Fruit fly (Drosophila melanogaster) whole organism, embryonic: ENCODE results near the gene CG7656.
A peak's percentile ranks its signal among the peaks of the same experiment; 100 is the strongest.

ENCODE experiments used
- Asciz ChIP-seq: fragments of 200-800 bp; sonication (Bioruptor generic); optimal IDR thresholded peaks from 2 replicates; lab custom pipeline; 2017; ENCODE audit warnings: missing biosample characterization, mild to moderate bottlenecking, missing genetic modification characterization, missing genetic modification reagents
- CG11504 ChIP-seq: fragments of 200-800 bp; sonication (Bioruptor generic); optimal IDR thresholded peaks from 3 replicates; lab custom pipeline; 2019; ENCODE audit warnings: missing biosample characterization, mild to moderate bottlenecking, missing genetic modification characterization, moderate library complexity
- CG14860 ChIP-seq: fragments of 200-800 bp; sonication (Bioruptor generic); IDR thresholded peaks from 3 replicates; pipeline ENCODE4 v1.3.6; 2022; ENCODE audit warnings: missing biosample characterization, missing genetic modification characterization; ENCODE audit not compliant: partially characterized antibody
- CG14965 ChIP-seq: fragments of 200-800 bp; sonication (Bioruptor generic); optimal IDR thresholded peaks from 2 replicates; lab custom pipeline; 2016; ENCODE audit warnings: missing biosample characterization, missing genetic modification characterization, borderline replicate concordance
- CG1529 ChIP-seq: fragments of 200-800 bp; sonication (Bioruptor generic); optimal IDR thresholded peaks from 3 replicates; lab custom pipeline; 2018; ENCODE audit warnings: missing biosample characterization, missing genetic modification characterization
- CG1602 ChIP-seq: fragments of 200-800 bp; sonication (Bioruptor generic); optimal IDR thresholded peaks from 3 replicates; lab custom pipeline; 2016; ENCODE audit warnings: missing biosample characterization, missing genetic modification characterization
- CG1603 ChIP-seq: fragments of 200-800 bp; sonication (Bioruptor generic); optimal IDR thresholded peaks from 2 replicates; lab custom pipeline; 2019; ENCODE audit warnings: missing biosample characterization, mild to moderate bottlenecking, missing genetic modification characterization, moderate library complexity
- CG18262 ChIP-seq: fragments of 200-800 bp; optimal IDR thresholded peaks from 3 replicates; lab custom pipeline; 2019; ENCODE audit warnings: missing biosample characterization, mild to moderate bottlenecking, missing genetic modification characterization, moderate library complexity
- CG2202 ChIP-seq: fragments of 200-800 bp; sonication (Bioruptor generic); optimal IDR thresholded peaks from 2 replicates; lab custom pipeline; 2018; ENCODE audit warnings: missing biosample characterization, mild to moderate bottlenecking, missing genetic modification characterization
- CG31365 ChIP-seq: fragments of 200-800 bp; sonication (Bioruptor generic); optimal IDR thresholded peaks from 2 replicates; lab custom pipeline; 2018; ENCODE audit warnings: missing biosample characterization, mild to moderate bottlenecking, missing genetic modification characterization
- CG33213 ChIP-seq: fragments of 200-800 bp; sonication (Bioruptor generic); optimal IDR thresholded peaks from 3 replicates; lab custom pipeline; 2016; ENCODE audit warnings: missing biosample characterization, missing genetic modification characterization
- CG3407 ChIP-seq: fragments of 200-800 bp; sonication (Bioruptor generic); optimal IDR thresholded peaks from 2 replicates; lab custom pipeline; 2018; ENCODE audit warnings: missing biosample characterization, mild to moderate bottlenecking, missing genetic modification characterization
- CG34422 ChIP-seq: fragments of 200-800 bp; sonication (Bioruptor generic); IDR thresholded peaks from 3 replicates; pipeline ENCODE4 v1.3.6; 2022; ENCODE audit warnings: missing biosample characterization, missing genetic modification characterization
- CG4404 ChIP-seq: fragments of 200-800 bp; sonication (Bioruptor generic); IDR thresholded peaks from 2 replicates; pipeline ENCODE4 v1.3.6; 2022; ENCODE audit warnings: missing biosample characterization, missing genetic modification characterization
- CG4424 ChIP-seq: fragments of 200-800 bp; sonication (Bioruptor generic); optimal IDR thresholded peaks from 3 replicates; lab custom pipeline; 2016; ENCODE audit warnings: missing biosample characterization, missing genetic modification characterization
- CG6654 ChIP-seq: fragments of 200-800 bp; sonication (Bioruptor generic); optimal IDR thresholded peaks from 2 replicates; lab custom pipeline; 2017; ENCODE audit warnings: missing biosample characterization, mild to moderate bottlenecking, missing genetic modification characterization
- CG6765 ChIP-seq: fragments of 200-800 bp; sonication (Bioruptor generic); optimal IDR thresholded peaks from 3 replicates; lab custom pipeline; 2017; ENCODE audit warnings: missing biosample characterization, mild to moderate bottlenecking, missing genetic modification characterization
- CG9215 ChIP-seq: fragments of 200-800 bp; sonication (Bioruptor generic); IDR thresholded peaks from 2 replicates; pipeline ENCODE4 v1.3.6; 2022; ENCODE audit warnings: missing biosample characterization, missing genetic modification characterization
- Camta ChIP-seq: fragments of 200-800 bp; sonication (Bioruptor generic); optimal IDR thresholded peaks from 2 replicates; lab custom pipeline; 2016; ENCODE audit warnings: missing biosample characterization, missing genetic modification characterization
- Dbx ChIP-seq: fragments of 200-800 bp; sonication (Bioruptor generic); IDR thresholded peaks from 3 replicates; pipeline ENCODE4 v1.3.6; 2022; ENCODE audit warnings: missing biosample characterization, missing genetic modification characterization
- Ets97D ChIP-seq: fragments of 200-800 bp; sonication (Bioruptor generic); optimal IDR thresholded peaks from 3 replicates; lab custom pipeline; 2016; ENCODE audit warnings: missing biosample characterization, missing genetic modification characterization
- HHEX ChIP-seq: fragments of 200-800 bp; sonication (Bioruptor generic); optimal IDR thresholded peaks from 3 replicates; lab custom pipeline; 2017; ENCODE audit warnings: missing biosample characterization, mild to moderate bottlenecking, missing genetic modification characterization, missing genetic modification reagents
- HLH4C ChIP-seq: fragments of 200-800 bp; sonication (Bioruptor generic); IDR thresholded peaks from 3 replicates; pipeline ENCODE4 v1.3.6; 2022; ENCODE audit warnings: missing biosample characterization, missing genetic modification characterization; ENCODE audit not compliant: partially characterized antibody
- Hr39 ChIP-seq: fragments of >200 bp; optimal IDR thresholded peaks from 2 replicates; lab custom pipeline; 2017
- NFAT ChIP-seq: fragments of 200-800 bp; sonication (Bioruptor generic); IDR thresholded peaks from 2 replicates; pipeline ENCODE4 v1.3.6; 2022; ENCODE audit warnings: missing biosample characterization, missing genetic modification characterization
- Six4 ChIP-seq: fragments of 200-800 bp; sonication (Bioruptor generic); optimal IDR thresholded peaks from 2 replicates; lab custom pipeline; 2016; ENCODE audit warnings: missing biosample characterization, missing genetic modification characterization
- Sry-β ChIP-seq: fragments of 200-800 bp; sonication (Bioruptor generic); optimal IDR thresholded peaks from 2 replicates; lab custom pipeline; 2018; ENCODE audit warnings: missing biosample characterization, mild to moderate bottlenecking, missing genetic modification characterization, moderate library complexity
- Tbp ChIP-seq: fragments of >200 bp; optimal IDR thresholded peaks from 2 replicates; lab custom pipeline; 2018; ENCODE audit warnings: missing biosample characterization, missing genetic modification characterization
- Xrp1 ChIP-seq: fragments of 200-800 bp; sonication (Bioruptor generic); IDR thresholded peaks from 2 replicates; pipeline ENCODE4 v1.3.6; 2022; ENCODE audit warnings: missing biosample characterization, missing genetic modification characterization
- ase ChIP-seq: fragments of 200-800 bp; sonication (Bioruptor generic); IDR thresholded peaks from 3 replicates; pipeline ENCODE4 v1.3.6; 2022; ENCODE audit warnings: missing biosample characterization, missing genetic modification characterization
- dan ChIP-seq: fragments of 200-800 bp; sonication (Bioruptor generic); IDR thresholded peaks from 2 replicates; pipeline ENCODE4 v1.3.6; 2022; ENCODE audit warnings: missing biosample characterization, missing genetic modification characterization
- danr ChIP-seq: fragments of 200-800 bp; sonication (Bioruptor generic); IDR thresholded peaks from 2 replicates; pipeline ENCODE4 v1.3.6; 2022; ENCODE audit warnings: missing biosample characterization, missing genetic modification characterization
- dmrt99B ChIP-seq: fragments of 200-800 bp; sonication (Bioruptor generic); optimal IDR thresholded peaks from 2 replicates; lab custom pipeline; 2018; ENCODE audit warnings: missing biosample characterization, mild to moderate bottlenecking, missing genetic modification characterization, moderate library complexity
- fd102C ChIP-seq: fragments of 200-800 bp; sonication (Bioruptor generic); optimal IDR thresholded peaks from 2 replicates; lab custom pipeline; 2018; ENCODE audit warnings: missing biosample characterization, mild to moderate bottlenecking, missing genetic modification characterization, moderate library complexity
- fru ChIP-seq: fragments of >200 bp; optimal IDR thresholded peaks from 2 replicates; lab custom pipeline; 2017
- gro ChIP-seq: fragments of 200-800 bp; sonication (Bioruptor generic); optimal IDR thresholded peaks from 2 replicates; lab custom pipeline; 2016; ENCODE audit warnings: missing biosample characterization, missing genetic modification characterization
- insv ChIP-seq, 2 experiments: fragments of 200-800 bp; sonication (Bioruptor generic); optimal IDR thresholded peaks; 3 replicates each; lab custom pipeline; 2016 to 2018; ENCODE audit warnings: missing biosample characterization in 2 of 2, missing genetic modification characterization in 2 of 2
- kay ChIP-seq: fragments of 200-800 bp; sonication (Bioruptor generic); optimal IDR thresholded peaks from 2 replicates; lab custom pipeline; 2016; ENCODE audit warnings: missing biosample characterization, missing genetic modification characterization
- kni ChIP-seq: fragments of 200-800 bp; sonication (Bioruptor generic); optimal IDR thresholded peaks from 3 replicates; lab custom pipeline; 2017; ENCODE audit warnings: mild to moderate bottlenecking, missing biosample characterization, missing genetic modification reagents, missing genetic modification characterization
- nerfin-1 ChIP-seq: fragments of 200-800 bp; sonication (Bioruptor generic); optimal IDR thresholded peaks from 3 replicates; lab custom pipeline; 2019; ENCODE audit warnings: missing biosample characterization, mild to moderate bottlenecking, missing genetic modification characterization, moderate library complexity
- org-1 ChIP-seq: fragments of 200-800 bp; sonication (Bioruptor generic); optimal IDR thresholded peaks from 2 replicates; lab custom pipeline; 2017; ENCODE audit warnings: missing biosample characterization, missing genetic modification characterization
- p53 ChIP-seq: fragments of 200-800 bp; sonication (Bioruptor generic); optimal IDR thresholded peaks from 2 replicates; lab custom pipeline; 2016; ENCODE audit warnings: missing biosample characterization, missing genetic modification characterization
- pb ChIP-seq: fragments of 200-800 bp; sonication (Bioruptor generic); optimal IDR thresholded peaks from 3 replicates; lab custom pipeline; 2016; ENCODE audit warnings: missing biosample characterization, missing genetic modification characterization
- pnt ChIP-seq: fragments of 200-800 bp; sonication (Bioruptor generic); optimal IDR thresholded peaks from 3 replicates; lab custom pipeline; 2016; ENCODE audit warnings: missing biosample characterization, missing genetic modification characterization
- sc ChIP-seq, 3 experiments: fragments of >200 bp in 2 of 3; fragments of 200-800 bp in 1 of 3; sonication (Bioruptor generic) in 1 of 3; optimal IDR thresholded peaks; 2 replicates in 2 of 3; 3 replicates in 1 of 3; lab custom pipeline; 2017; ENCODE audit warnings: mild to moderate bottlenecking in 1 of 3, missing biosample characterization in 1 of 3, missing genetic modification characterization in 1 of 3, missing genetic modification reagents in 1 of 3
- sima ChIP-seq: fragments of 200-800 bp; sonication (Bioruptor generic); optimal IDR thresholded peaks from 2 replicates; lab custom pipeline; 2016; ENCODE audit warnings: missing biosample characterization, missing genetic modification characterization
- sob ChIP-seq: fragments of 200-800 bp; sonication (Bioruptor generic); IDR thresholded peaks from 2 replicates; pipeline ENCODE4 v1.3.6; 2022; ENCODE audit warnings: missing biosample characterization, missing genetic modification characterization
- trem ChIP-seq: fragments of 200-800 bp; optimal IDR thresholded peaks from 3 replicates; lab custom pipeline; 2019; ENCODE audit warnings: missing biosample characterization, mild to moderate bottlenecking, missing genetic modification characterization, moderate library complexity
- wor ChIP-seq: fragments of 200-800 bp; sonication (Bioruptor generic); IDR thresholded peaks from 2 replicates; pipeline ENCODE4 v1.3.6; 2022; ENCODE audit warnings: missing biosample characterization, missing genetic modification characterization
- zen ChIP-seq: fragments of 200-800 bp; sonication (Bioruptor generic); optimal IDR thresholded peaks from 3 replicates; lab custom pipeline; 2018; ENCODE audit warnings: missing biosample characterization, mild to moderate bottlenecking, missing genetic modification characterization, moderate library complexity

Gene CG7656

DNA sequence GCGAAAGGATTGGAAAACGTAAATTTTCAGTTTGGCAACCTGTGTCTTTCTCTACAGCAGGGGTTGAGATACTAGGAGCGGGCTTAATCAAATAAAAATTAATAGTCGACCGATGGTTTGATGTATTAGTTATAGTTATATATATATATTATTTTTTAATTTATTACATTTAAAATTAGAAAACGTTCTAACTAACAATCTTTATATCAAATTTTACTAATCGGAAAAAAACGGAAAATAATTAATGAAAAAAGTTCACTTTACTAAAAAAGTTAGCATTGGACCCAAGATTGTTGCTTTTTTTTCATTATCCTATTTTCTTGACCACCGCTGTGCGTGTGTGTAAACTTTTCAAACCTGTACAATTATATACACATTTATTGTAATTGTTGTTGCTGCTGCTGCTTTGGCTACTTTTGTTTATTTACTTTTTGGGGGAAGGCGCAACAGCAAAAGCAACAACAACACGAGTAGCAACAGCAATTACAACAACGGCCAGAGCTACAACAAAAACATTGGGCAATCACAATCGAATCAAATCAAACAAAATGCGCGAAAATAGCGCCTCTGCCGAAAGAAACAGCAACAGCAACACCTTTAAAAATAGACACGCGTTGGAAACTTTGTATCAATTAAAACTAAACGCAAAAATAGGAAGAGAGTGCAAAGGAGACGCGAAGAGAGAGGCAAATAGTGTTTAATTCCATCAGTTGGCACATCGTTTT, 4.7 kb upstream of the CG7656 start (continued):
- TF ChIP-seq wor (GFP tag; lab: Robert Waterston, UW) (peak; percentile 38; the same call in 1 of the 2 replicates), Ets97D (GFP tag; lab: Kevin White, UChicago) (no peak), insv (GFP tag; optimal IDR thresholded peaks at IDR 0.05; lab: Kevin White, UChicago) (no peak), Dbx (GFP tag; lab: Robert Waterston, UW) (0 out of 3 replicates have a peak, but pooled peaks have one; percentile 18), CG1529 (GFP tag; lab: Kevin White, UChicago) (no peak), sima (GFP tag; lab: Kevin White, UChicago) (no peak), pb (no peak), CG4424 (peak; percentile 20), sc (optimal IDR thresholded peaks at IDR 0.05; lab: Kevin White, UChicago) (no peak), sc (GFP tag; optimal IDR thresholded peaks at IDR 0.05; lab: Kevin White, UChicago) (no peak), Tbp (GFP tag; lab: Kevin White, UChicago) (no peak), CG2202 (tag; lab: Kevin White, UChicago) (no peak), fru (lab: Kevin White, UChicago) (no peak), Xrp1 (GFP tag; lab: Robert Waterston, UW) (peak; percentile 51; the same call in 1 of the 2 replicates), nerfin-1 (tag; lab: Kevin White, UChicago) (peak; percentile 24), Sry-β (GFP tag; lab: Kevin White, UChicago) (no peak), CG1602 (no peak), Hr39 (lab: Kevin White, UChicago) (no peak), danr (no peak), kni (no peak), pnt (GFP tag; lab: Kevin White, UChicago) (no peak), zen (tag; lab: Kevin White, UChicago) (no peak), Asciz (GFP tag; lab: Kevin White, UChicago) (peak; percentile 56), sob (GFP tag; lab: Robert Waterston, UW) (no peak), Camta (GFP tag; lab: Kevin White, UChicago) (no peak), fd102C (GFP tag; lab: Kevin White, UChicago) (no peak), CG6765 (GFP tag; lab: Kevin White, UChicago) (peak; percentile 39), NFAT (GFP tag; lab: Robert Waterston, UW) (no peak), CG31365 (tag; lab: Kevin White, UChicago) (no peak), CG14965 (no peak), CG4404 (GFP tag; lab: Robert Waterston, UW) (no peak), CG33213 (GFP tag; lab: Kevin White, UChicago) (no peak), CG34422 (GFP tag; lab: Robert Waterston, UW) (no peak), org-1 (peak; percentile 15), ase (GFP tag; lab: Robert Waterston, UW) (no peak), CG6654 (peak; percentile 3), kay (GFP tag; lab: Kevin White, UChicago) (no peak)

DNA sequence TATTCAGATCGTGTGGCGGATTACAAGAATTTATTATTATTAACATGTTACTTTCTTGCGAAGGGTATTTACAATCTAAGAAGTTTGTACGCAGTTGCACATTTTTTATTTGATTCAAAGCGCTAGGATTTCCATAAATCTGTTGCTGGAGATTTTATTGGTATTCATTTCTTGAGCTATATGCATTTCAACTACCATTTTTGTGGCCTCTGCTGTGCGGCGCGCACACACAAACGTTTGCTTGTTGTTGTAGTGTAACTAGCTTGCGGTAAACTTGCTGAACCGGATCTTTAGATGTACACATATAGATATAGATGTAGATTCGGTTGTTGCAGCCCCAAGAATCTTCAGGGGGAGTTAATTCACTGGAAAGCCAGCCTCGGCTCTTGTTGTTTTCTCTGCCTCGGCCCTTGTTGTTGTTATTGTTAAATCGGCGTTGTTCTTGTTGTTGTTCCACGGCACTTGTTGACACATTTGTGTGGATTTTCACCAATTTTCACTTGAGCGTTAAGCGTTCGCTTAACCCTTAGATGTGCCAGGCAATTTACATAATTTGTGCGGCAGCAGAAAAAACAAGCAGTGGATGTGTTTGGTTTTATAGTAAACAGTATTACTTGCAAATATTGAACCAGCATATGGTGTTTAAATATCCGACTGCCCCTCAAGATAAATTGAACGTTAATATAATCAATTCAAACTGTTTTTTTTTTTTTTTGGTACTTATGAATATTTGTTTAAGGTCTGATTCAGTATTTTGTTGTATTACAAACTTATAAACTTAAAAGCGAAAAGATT, 3.0 kb upstream of the CG7656 start:
- peak; percentile 38 for TF ChIP-seq dmrt99B (tag; lab: Kevin White, UChicago)
- TF ChIP-seq CG9215 (GFP tag; lab: Robert Waterston, UW): no peak
- TF ChIP-seq HLH4C (GFP tag; lab: Robert Waterston, UW): no peak
- TF ChIP-seq dan: no peak
- no peak for TF ChIP-seq p53 (GFP tag; lab: Kevin White, UChicago)
- no peak for TF ChIP-seq Six4 (GFP tag; lab: Kevin White, UChicago)
- peak; percentile 26 for TF ChIP-seq CG1603
- TF ChIP-seq CG3407 (GFP tag; lab: Kevin White, UChicago): no peak
- no peak for TF ChIP-seq CG18262 (tag; lab: Kevin White, UChicago)
- TF ChIP-seq CG11504 (tag; lab: Kevin White, UChicago): peak; percentile 31
- TF ChIP-seq gro (GFP tag; lab: Kevin White, UChicago): no peak
- no peak for TF ChIP-seq CG14860 (GFP tag; lab: Robert Waterston, UW)
- peak; percentile 51 for TF ChIP-seq HHEX (GFP tag; lab: Kevin White, UChicago)
- no peak for TF ChIP-seq trem
